Fruit fly (Drosophila melanogaster): ENCODE data around the gene ush.

Gene ush

dm6 chr2L:568030-568429 lies 92.0 kb downstream of the ush start, which contains the start of the genes Nle and Sf3b1 (continued):
- TF ChIP-seq CG10366 (GFP tag; IDR thresholded peaks at IDR 0.05) (peak; percentile 8; the same call in 1 of the 2 replicates), Dfd (GFP tag; optimal IDR thresholded peaks at IDR 0.05) (no peak), wek (GFP tag; optimal IDR thresholded peaks at IDR 0.05) (no peak), Max (GFP tag; optimal IDR thresholded peaks at IDR 0.05) (peak; percentile 89), org-1 (GFP tag; optimal IDR thresholded peaks at IDR 0.05) (no peak), CG12071 (GFP tag; optimal IDR thresholded peaks at IDR 0.05) (no peak), CG32532 (GFP tag; IDR thresholded peaks at IDR 0.05) (peak; percentile 68), YL-1 (GFP tag; optimal IDR thresholded peaks at IDR 0.05) (peak; percentile 90), fd64A (GFP tag; optimal IDR thresholded peaks at IDR 0.05) (no peak), CG6683 (GFP tag; optimal IDR thresholded peaks at IDR 0.05) (no peak), GATAe (GFP tag; conservative IDR thresholded peaks at IDR 0.05) (no peak), stc (GFP tag; IDR thresholded peaks at IDR 0.05) (no peak), CG3163 (GFP tag; optimal IDR thresholded peaks at IDR 0.05) (no peak), CG11247 (GFP tag; IDR thresholded peaks at IDR 0.05) (no peak), tin (GFP tag; optimal IDR thresholded peaks at IDR 0.05) (peak; percentile 41), CG10565 (GFP tag; optimal IDR thresholded peaks at IDR 0.05) (no peak), lmd (GFP tag; IDR thresholded peaks at IDR 0.05) (peak; percentile 6; the same call in 1 of the 2 replicates), CG7839 (tag; optimal IDR thresholded peaks at IDR 0.05) (no peak), Doc2 (GFP tag; IDR thresholded peaks at IDR 0.05) (no peak), Vsx1 (GFP tag; optimal IDR thresholded peaks at IDR 0.05) (no peak), az2 (GFP tag; optimal IDR thresholded peaks at IDR 0.05) (peak; percentile 6), Tbp (GFP tag; optimal IDR thresholded peaks at IDR 0.05) (no peak), CG7786 (GFP tag; optimal IDR thresholded peaks at IDR 0.05) (peak; percentile 36), ken (GFP tag; IDR thresholded peaks at IDR 0.05) (no peak), CG7928 (GFP tag; optimal IDR thresholded peaks at IDR 0.05) (peak; percentile 4), toy (GFP tag; IDR thresholded peaks at IDR 0.05) (no peak), zf30C (GFP tag; optimal IDR thresholded peaks at IDR 0.05) (no peak), pan (optimal IDR thresholded peaks at IDR 0.05) (no peak), pan (GFP tag; optimal IDR thresholded peaks at IDR 0.05 in 1 of 2, IDR thresholded peaks at IDR 0.05 in 1 of 2) (peak in 1 of 2 experiments; percentile 34), ems (GFP tag; optimal IDR thresholded peaks at IDR 0.05) (peak; percentile 24), CG3847 (GFP tag; IDR thresholded peaks at IDR 0.05) (peak; percentile 78), Med (GFP tag) (peak; percentile 89), CG13123 (GFP tag; optimal IDR thresholded peaks at IDR 0.05) (no peak), Sin3A (optimal IDR thresholded peaks at IDR 0.05) (peak; percentile 81), sima (GFP tag; optimal IDR thresholded peaks at IDR 0.05) (no peak), pb (GFP tag; optimal IDR thresholded peaks at IDR 0.05) (no peak), NC2β (GFP tag; optimal IDR thresholded peaks at IDR 0.05) (peak; percentile 59), NFAT (GFP tag; IDR thresholded peaks at IDR 0.05) (no peak; the same call in 1 of the 2 replicates), dmrt11E (tag; optimal IDR thresholded peaks at IDR 0.05) (peak; percentile 36), hbn (GFP tag; IDR thresholded peaks at IDR 0.05; ENCODE audit: partially characterized antibody) (peak; percentile 97), CG17186 (GFP tag; optimal IDR thresholded peaks at IDR 0.05) (peak; percentile 54), insv (GFP tag; optimal IDR thresholded peaks at IDR 0.05) (no peak), jumu (GFP tag; optimal IDR thresholded peaks at IDR 0.05) (peak; percentile 37), NfI (GFP tag; optimal IDR thresholded peaks at IDR 0.05) (no peak), CG12155 (GFP tag; optimal IDR thresholded peaks at IDR 0.05) (peak; percentile 37), danr (GFP tag; IDR thresholded peaks at IDR 0.05) (no peak), bab2 (GFP tag; optimal IDR thresholded peaks at IDR 0.05) (no peak), Blimp-1 (GFP tag; optimal IDR thresholded peaks at IDR 0.05) (no peak), Nf-YB (GFP tag; optimal IDR thresholded peaks at IDR 0.05) (peak; percentile 6), CG11093 (GFP tag; IDR thresholded peaks at IDR 0.05) (no peak), CG6765 (GFP tag; optimal IDR thresholded peaks at IDR 0.05) (no peak), Side (GFP tag; optimal IDR thresholded peaks at IDR 0.05) (peak; percentile 8), Dip2 (GFP tag; IDR thresholded peaks at IDR 0.05) (no peak)

All from whole organism, embryonic.